Worm (Caenorhabditis elegans) whole organism, L2 larva: Measurements from ENCODE around the gene R12B2.6.

Experiments
- C34F6.9 ChIP-seq: fragments of 150-350 bp; optimal IDR thresholded peaks from 2 replicates; lab custom pipeline; 2014; ENCODE audit warnings: missing biosample characterization, missing genetic modification characterization
- R02D3.7 ChIP-seq: fragments of 150-350 bp; optimal IDR thresholded peaks from 2 replicates; lab custom pipeline; 2014; ENCODE audit warnings: missing biosample characterization, missing genetic modification characterization
- dmd-4 ChIP-seq: sonication (generic microtip); optimal IDR thresholded peaks from 2 replicates; lab custom pipeline; 2017; ENCODE audit warnings: missing biosample characterization, missing genetic modification characterization
- egl-27 ChIP-seq: sonication (generic microtip); optimal IDR thresholded peaks from 3 replicates; lab custom pipeline; 2017; ENCODE audit warnings: missing biosample characterization, missing genetic modification reagents, missing genetic modification characterization
- lsy-2 ChIP-seq, 2 experiments: fragments of 150-350 bp in 1 of 2; sonication (generic microtip) in 1 of 2; optimal IDR thresholded peaks; 2 replicates each; lab custom pipeline; 2014 to 2017; ENCODE audit warnings: missing biosample characterization in 2 of 2, missing genetic modification characterization in 2 of 2
- nhr-11 ChIP-seq: fragments of 150-350 bp; optimal IDR thresholded peaks from 2 replicates; lab custom pipeline; 2014; ENCODE audit warnings: missing biosample characterization, missing genetic modification characterization
- nhr-25 ChIP-seq: fragments of 150-350 bp; sonication (generic microtip); optimal IDR thresholded peaks from 3 replicates; lab custom pipeline; 2014; ENCODE audit warnings: missing biosample characterization, missing genetic modification characterization
- unc-39 ChIP-seq: fragments of 150-350 bp; optimal IDR thresholded peaks from 2 replicates; lab custom pipeline; 2014; ENCODE audit warnings: missing biosample characterization, missing genetic modification characterization
- zag-1 ChIP-seq: fragments of 150-350 bp; optimal IDR thresholded peaks from 2 replicates; lab custom pipeline; 2014; ENCODE audit warnings: missing biosample characterization, missing genetic modification characterization

DNA sequence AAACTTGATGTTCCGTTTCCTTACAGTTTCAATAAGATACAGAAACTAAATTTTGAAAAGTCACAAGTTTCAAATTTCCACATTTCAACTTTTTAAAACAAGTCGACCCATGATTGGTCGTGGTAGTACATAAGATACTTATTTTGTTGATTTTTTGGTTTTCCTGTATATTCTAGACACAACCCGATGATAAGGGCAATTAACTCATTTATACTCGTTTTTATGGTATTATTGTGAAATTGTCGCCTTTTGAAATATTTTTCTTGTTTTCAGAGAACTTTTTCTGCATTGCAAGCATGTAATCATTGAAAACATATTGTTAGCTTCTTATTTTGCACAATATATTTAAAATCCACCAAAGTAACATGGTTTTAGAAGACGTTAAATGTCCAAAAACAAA, 22.0 kb downstream of the R12B2.6 start:
- TF ChIP-seq unc-39 (tag; lab: Kevin White, UChicago) (no peak), dmd-4 (no peak), nhr-11 (tag; lab: Kevin White, UChicago) (no peak), R02D3.7 (tag; lab: Kevin White, UChicago) (no peak), C34F6.9 (tag; lab: Kevin White, UChicago) (no peak), nhr-25 (tag; lab: Kevin White, UChicago) (no peak), lsy-2 (tag; optimal IDR thresholded peaks at IDR 0.05; lab: Kevin White, UChicago) (no peak), egl-27 (tag; lab: Kevin White, UChicago) (no peak), zag-1 (no peak)
